Fruit fly (Drosophila melanogaster) whole organism, embryonic: ENCODE measurements around the gene CG43120.

Source experiments
- Asciz ChIP-seq: fragments of 200-800 bp; sonication (Bioruptor generic); optimal IDR thresholded peaks from 2 replicates; lab custom pipeline; 2017; ENCODE audit warnings: missing biosample characterization, mild to moderate bottlenecking, missing genetic modification characterization, missing genetic modification reagents
- CG1024 ChIP-seq: fragments of 200-800 bp; sonication (Bioruptor generic); IDR thresholded peaks from 2 replicates; pipeline ENCODE4 v1.3.6; 2022; ENCODE audit warnings: missing biosample characterization, missing genetic modification characterization
- CG11723 ChIP-seq: fragments of 200-800 bp; sonication (Bioruptor generic); optimal IDR thresholded peaks from 2 replicates; lab custom pipeline; 2017; ENCODE audit warnings: missing biosample characterization, mild to moderate bottlenecking, missing genetic modification characterization
- CG14014 ChIP-seq: fragments of 200-800 bp; sonication (Bioruptor generic); IDR thresholded peaks from 2 replicates; pipeline ENCODE4 v1.3.6; 2022; ENCODE audit warnings: missing biosample characterization, missing genetic modification characterization
- CG17361 ChIP-seq: fragments of 200-800 bp; sonication (Bioruptor generic); IDR thresholded peaks from 3 replicates; pipeline ENCODE4 v1.3.6; 2022; ENCODE audit warnings: missing biosample characterization, missing genetic modification characterization
- CG2129 ChIP-seq: fragments of 200-800 bp; sonication (Bioruptor generic); IDR thresholded peaks from 2 replicates; pipeline ENCODE4 v1.3.6; 2022; ENCODE audit warnings: missing biosample characterization, missing genetic modification characterization; ENCODE audit not compliant: partially characterized antibody
- CG3065 ChIP-seq: fragments of 200-800 bp; sonication (Bioruptor generic); optimal IDR thresholded peaks from 2 replicates; lab custom pipeline; 2016; ENCODE audit warnings: missing biosample characterization, missing genetic modification characterization
- CG31388 ChIP-seq: fragments of 200-800 bp; sonication (Bioruptor generic); optimal IDR thresholded peaks from 2 replicates; lab custom pipeline; 2016; ENCODE audit warnings: missing biosample characterization, missing genetic modification characterization
- CG3726 ChIP-seq: fragments of 200-800 bp; sonication (Bioruptor generic); IDR thresholded peaks from 3 replicates; pipeline ENCODE4, ENCODE4 v1.3.6; 2022; ENCODE audit warnings: missing biosample characterization, missing genetic modification characterization
- CG4282 ChIP-seq: fragments of 200-800 bp; sonication (Bioruptor generic); optimal IDR thresholded peaks from 2 replicates; lab custom pipeline; 2016; ENCODE audit warnings: missing biosample characterization, missing genetic modification characterization
- CG4404 ChIP-seq: fragments of 200-800 bp; sonication (Bioruptor generic); IDR thresholded peaks from 2 replicates; pipeline ENCODE4 v1.3.6; 2022; ENCODE audit warnings: missing biosample characterization, missing genetic modification characterization
- CG4617 ChIP-seq: fragments of 200-800 bp; sonication (Bioruptor generic); optimal IDR thresholded peaks from 3 replicates; lab custom pipeline; 2016; ENCODE audit warnings: missing biosample characterization, missing genetic modification characterization, borderline replicate concordance
- CG4820 ChIP-seq: fragments of 200-800 bp; sonication (Bioruptor generic); optimal IDR thresholded peaks from 3 replicates; lab custom pipeline; 2016; ENCODE audit warnings: missing biosample characterization, missing genetic modification characterization
- CG6791 ChIP-seq: fragments of 200-800 bp; sonication (Bioruptor generic); IDR thresholded peaks from 3 replicates; pipeline ENCODE4 v1.3.6; 2022; ENCODE audit warnings: missing biosample characterization, missing genetic modification characterization; ENCODE audit not compliant: partially characterized antibody
- CG6854 ChIP-seq: fragments of 200-800 bp; sonication (Bioruptor generic); optimal IDR thresholded peaks from 3 replicates; lab custom pipeline; 2017; ENCODE audit warnings: missing biosample characterization, mild to moderate bottlenecking, missing genetic modification characterization
- CG7357 ChIP-seq: fragments of 200-800 bp; sonication (Bioruptor generic); IDR thresholded peaks from 3 replicates; pipeline ENCODE4 v1.3.6; 2022; ENCODE audit warnings: missing biosample characterization, missing genetic modification characterization
- CG8359 ChIP-seq: fragments of 200-800 bp; sonication (Bioruptor generic); optimal IDR thresholded peaks from 2 replicates; lab custom pipeline; 2017; ENCODE audit warnings: missing biosample characterization, mild to moderate bottlenecking, missing genetic modification characterization, borderline replicate concordance
- CrebB ChIP-seq: fragments of 200-800 bp; sonication (Bioruptor generic); optimal IDR thresholded peaks from 3 replicates; lab custom pipeline; 2018; ENCODE audit warnings: missing biosample characterization, mild to moderate bottlenecking, missing genetic modification characterization
- E2f2 ChIP-seq: fragments of 200-800 bp; sonication (Bioruptor generic); IDR thresholded peaks from 2 replicates; pipeline ENCODE4 v1.3.6; 2022; ENCODE audit warnings: missing biosample characterization, missing genetic modification characterization
- Gug ChIP-seq: fragments of 200-800 bp; sonication (Bioruptor generic); IDR thresholded peaks from 4 replicates; pipeline ENCODE4 v1.3.6; 2022; ENCODE audit warnings: missing biosample characterization, missing genetic modification characterization
- HLH3B ChIP-seq: fragments of 200-800 bp; sonication (Bioruptor generic); IDR thresholded peaks from 2 replicates; pipeline ENCODE4 v1.3.6; 2022; ENCODE audit warnings: missing biosample characterization, missing genetic modification characterization
- Hmr ChIP-seq: fragments of 200-800 bp; sonication (Bioruptor generic); optimal IDR thresholded peaks from 3 replicates; lab custom pipeline; 2017; ENCODE audit warnings: mild to moderate bottlenecking, missing biosample characterization, missing genetic modification reagents, missing genetic modification characterization
- Hr3 ChIP-seq: fragments of 200-800 bp; sonication (Bioruptor generic); optimal IDR thresholded peaks from 3 replicates; lab custom pipeline; 2016; ENCODE audit warnings: missing biosample characterization, missing genetic modification characterization
- Lim3 ChIP-seq: fragments of 200-800 bp; sonication (Bioruptor generic); IDR thresholded peaks from 2 replicates; pipeline ENCODE4 v1.3.6; 2022; ENCODE audit warnings: missing biosample characterization, missing genetic modification characterization
- Nf-YB ChIP-seq: fragments of 200-800 bp; sonication (Bioruptor generic); optimal IDR thresholded peaks from 3 replicates; lab custom pipeline; 2019; ENCODE audit warnings: missing biosample characterization, mild to moderate bottlenecking, missing genetic modification characterization, moderate library complexity
- Side ChIP-seq: fragments of 200-800 bp; sonication (Bioruptor generic); optimal IDR thresholded peaks from 2 replicates; lab custom pipeline; 2016; ENCODE audit warnings: missing biosample characterization, missing genetic modification characterization
- Six4 ChIP-seq: fragments of 200-800 bp; sonication (Bioruptor generic); optimal IDR thresholded peaks from 2 replicates; lab custom pipeline; 2016; ENCODE audit warnings: missing biosample characterization, missing genetic modification characterization
- Spps ChIP-seq: fragments of 200-800 bp; sonication (Bioruptor generic); optimal IDR thresholded peaks from 2 replicates; lab custom pipeline; 2018; ENCODE audit warnings: missing biosample characterization, mild to moderate bottlenecking, missing genetic modification characterization
- Stat92E ChIP-seq, 3 experiments: fragments of >200 bp in 2 of 3; fragments of 200-800 bp in 1 of 3; sonication (Bioruptor generic) in 1 of 3; optimal IDR thresholded peaks; 2 replicates each; lab custom pipeline; 2017 to 2019; ENCODE audit warnings: missing biosample characterization in 3 of 3, missing genetic modification characterization in 3 of 3, mild to moderate bottlenecking in 1 of 3, moderate library complexity in 1 of 3
- YL-1 ChIP-seq: fragments of 200-800 bp; sonication (Bioruptor generic); optimal IDR thresholded peaks from 3 replicates; lab custom pipeline; 2017; ENCODE audit warnings: missing biosample characterization, mild to moderate bottlenecking, missing genetic modification characterization
- cato ChIP-seq: fragments of 200-800 bp; sonication (Bioruptor generic); optimal IDR thresholded peaks from 2 replicates; lab custom pipeline; 2016; ENCODE audit warnings: missing biosample characterization, missing genetic modification characterization, borderline replicate concordance
- crc ChIP-seq: fragments of 200-800 bp; sonication (Bioruptor generic); optimal IDR thresholded peaks from 2 replicates; lab custom pipeline; 2016; ENCODE audit warnings: missing biosample characterization, missing genetic modification characterization
- dati ChIP-seq: fragments of 200-800 bp; sonication (Bioruptor generic); IDR thresholded peaks from 2 replicates; pipeline ENCODE4 v1.3.6; 2022; ENCODE audit warnings: missing biosample characterization, missing genetic modification characterization
- dmrt11E ChIP-seq: fragments of 200-800 bp; sonication (Bioruptor generic); optimal IDR thresholded peaks from 3 replicates; lab custom pipeline; 2018; ENCODE audit warnings: missing biosample characterization, mild to moderate bottlenecking, missing genetic modification characterization, moderate library complexity
- dpn ChIP-seq, 2 experiments: fragments of 200-800 bp; sonication (Bioruptor generic); optimal IDR thresholded peaks; 3 replicates each; lab custom pipeline; 2016; ENCODE audit warnings: missing biosample characterization in 2 of 2, missing genetic modification characterization in 2 of 2
- emc ChIP-seq: fragments of 200-800 bp; sonication (Bioruptor generic); optimal IDR thresholded peaks from 2 replicates; lab custom pipeline; 2016; ENCODE audit warnings: missing biosample characterization, missing genetic modification characterization
- fru ChIP-seq: fragments of >200 bp; optimal IDR thresholded peaks from 2 replicates; lab custom pipeline; 2017
- kay ChIP-seq: fragments of 200-800 bp; sonication (Bioruptor generic); optimal IDR thresholded peaks from 2 replicates; lab custom pipeline; 2016; ENCODE audit warnings: missing biosample characterization, missing genetic modification characterization
- nerfin-1 ChIP-seq: fragments of 200-800 bp; sonication (Bioruptor generic); optimal IDR thresholded peaks from 3 replicates; lab custom pipeline; 2019; ENCODE audit warnings: missing biosample characterization, mild to moderate bottlenecking, missing genetic modification characterization, moderate library complexity
- nom ChIP-seq: fragments of 200-800 bp; sonication (Bioruptor generic); optimal IDR thresholded peaks from 2 replicates; lab custom pipeline; 2017; ENCODE audit warnings: missing biosample characterization, missing genetic modification characterization, mild to moderate bottlenecking, moderate library complexity, missing genetic modification reagents
- peb ChIP-seq: fragments of 200-800 bp; sonication (Bioruptor generic); IDR thresholded peaks from 2 replicates; pipeline ENCODE4 v1.3.6; 2022; ENCODE audit warnings: missing biosample characterization, missing genetic modification characterization
- ranshi ChIP-seq: fragments of 200-800 bp; sonication (Bioruptor generic); IDR thresholded peaks from 2 replicates; pipeline ENCODE4 v1.3.6; 2022; ENCODE audit warnings: missing biosample characterization, missing genetic modification characterization
- repo ChIP-seq: fragments of 200-800 bp; sonication (Bioruptor generic); optimal IDR thresholded peaks from 2 replicates; lab custom pipeline; 2016; ENCODE audit warnings: missing biosample characterization, missing genetic modification characterization
- schlank ChIP-seq: fragments of 200-800 bp; sonication (Bioruptor generic); optimal IDR thresholded peaks from 2 replicates; lab custom pipeline; 2018; ENCODE audit warnings: missing biosample characterization, mild to moderate bottlenecking, missing genetic modification characterization
- seq ChIP-seq: fragments of 200-800 bp; sonication (Bioruptor generic); IDR thresholded peaks from 2 replicates; pipeline ENCODE4 v1.3.6; 2022; ENCODE audit warnings: missing biosample characterization, missing genetic modification characterization
- stc ChIP-seq: fragments of 200-800 bp; sonication (Bioruptor generic); IDR thresholded peaks from 2 replicates; pipeline ENCODE4 v1.3.6; 2022; ENCODE audit warnings: missing biosample characterization, missing genetic modification characterization
- tll ChIP-seq, 2 experiments: fragments of 200-800 bp in 1 of 2; fragments of >200 bp in 1 of 2; sonication (Bioruptor generic) in 1 of 2; optimal IDR thresholded peaks; 2 replicates each; lab custom pipeline; 2017 to 2019; ENCODE audit warnings: missing biosample characterization in 2 of 2, missing genetic modification characterization in 2 of 2, mild to moderate bottlenecking in 1 of 2, moderate library complexity in 1 of 2
- z ChIP-seq: fragments of 200-800 bp; sonication (Bioruptor generic); IDR thresholded peaks from 3 replicates; pipeline ENCODE4 v1.3.6; 2022; ENCODE audit warnings: missing biosample characterization, missing genetic modification characterization
- zen ChIP-seq: fragments of 200-800 bp; sonication (Bioruptor generic); optimal IDR thresholded peaks from 3 replicates; lab custom pipeline; 2018; ENCODE audit warnings: missing biosample characterization, mild to moderate bottlenecking, missing genetic modification characterization, moderate library complexity
- zfh2 ChIP-seq: fragments of 200-800 bp; sonication (Bioruptor generic); optimal IDR thresholded peaks from 2 replicates; lab custom pipeline; 2016; ENCODE audit warnings: missing biosample characterization, missing genetic modification characterization

The CG43120 gene

DNA sequence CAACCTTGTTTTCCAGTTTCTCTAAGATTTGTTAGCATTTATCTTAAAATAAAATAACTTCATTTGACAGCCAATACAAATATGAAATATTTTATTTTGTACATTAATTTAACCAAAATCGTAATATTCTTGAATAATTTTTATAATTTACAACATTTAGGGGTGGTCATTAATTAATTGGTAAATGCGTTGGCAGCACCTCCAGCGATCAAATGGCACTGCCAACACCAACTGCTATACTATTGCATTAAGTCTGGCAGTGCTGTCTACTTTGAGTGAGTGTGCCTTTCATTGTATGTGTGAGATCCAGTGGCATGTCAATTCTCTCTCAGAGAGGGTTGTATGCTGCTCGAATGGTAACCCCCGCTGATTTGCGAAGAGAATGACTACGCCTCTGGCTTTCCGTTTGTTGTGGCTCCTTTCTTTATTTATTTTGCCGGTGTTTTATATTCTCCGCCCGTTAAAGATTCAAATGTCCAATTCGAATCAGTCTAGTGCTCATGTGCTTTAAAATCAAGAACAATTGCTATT lies 28.5 kb downstream of the CG43120 start, which contains the start of gene CG3919 (continued):
- TF ChIP-seq CG1024 (GFP tag; lab: Robert Waterston, UW) = no peak
- peak; percentile 47 to 56 for TF ChIP-seq dpn (GFP tag; optimal IDR thresholded peaks at IDR 0.05; lab: Kevin White, UChicago)
- TF ChIP-seq YL-1 (GFP tag; lab: Kevin White, UChicago) = no peak
- TF ChIP-seq CG2129 (GFP tag; lab: Robert Waterston, UW) = no peak
- peak; percentile 46; the same call in 1 of the 2 replicates for TF ChIP-seq seq (GFP tag; lab: Robert Waterston, UW)
- TF ChIP-seq fru = no peak
- TF ChIP-seq cato (GFP tag; lab: Kevin White, UChicago) = peak; percentile 23
- TF ChIP-seq CG4617 (GFP tag; lab: Kevin White, UChicago) = no peak
- TF ChIP-seq nerfin-1 = no peak
- peak; percentile 50; the same call in 1 of the 2 replicates for TF ChIP-seq CG14014 (GFP tag; lab: Robert Waterston, UW)
- no peak for TF ChIP-seq CG6854 (GFP tag; lab: Kevin White, UChicago)
- no peak for TF ChIP-seq CrebB
- peak; percentile 42 for TF ChIP-seq Asciz (GFP tag; lab: Kevin White, UChicago)
- peak; percentile 51 for TF ChIP-seq Six4 (GFP tag; lab: Kevin White, UChicago)
- TF ChIP-seq CG8359 (GFP tag; lab: Kevin White, UChicago) = no peak
- TF ChIP-seq Stat92E (GFP tag; optimal IDR thresholded peaks at IDR 0.05; lab: Kevin White, UChicago) = no peak
- peak; percentile 87 for TF ChIP-seq Gug
- peak; percentile 74 for TF ChIP-seq dmrt11E
- TF ChIP-seq CG11723 = no peak
- no peak for TF ChIP-seq CG3065 (GFP tag; lab: Kevin White, UChicago)
- TF ChIP-seq CG4820 (GFP tag; lab: Kevin White, UChicago) = peak; percentile 49
- TF ChIP-seq Hr3 (GFP tag; lab: Kevin White, UChicago) = peak; percentile 66
- TF ChIP-seq CG4282 (GFP tag; lab: Kevin White, UChicago) = no peak
- TF ChIP-seq CG4404 = peak; percentile 30; the same call in 1 of the 2 replicates
- peak; percentile 18 for TF ChIP-seq emc (GFP tag; lab: Kevin White, UChicago)
- TF ChIP-seq CG3726 (GFP tag; lab: Robert Waterston, UW) = no peak
- TF ChIP-seq repo (GFP tag; lab: Kevin White, UChicago) = no peak
- TF ChIP-seq crc = no peak
- no peak for TF ChIP-seq Nf-YB (GFP tag; lab: Kevin White, UChicago)
- TF ChIP-seq dati (GFP tag; lab: Robert Waterston, UW) = no peak
- TF ChIP-seq zen (tag; lab: Kevin White, UChicago) = peak; percentile 80
- TF ChIP-seq peb (GFP tag; lab: Robert Waterston, UW) = no peak
- TF ChIP-seq Hmr (GFP tag; lab: Kevin White, UChicago) = peak; percentile 65
- peak; percentile 47; the same call in 1 of the 3 replicates for TF ChIP-seq CG7357 (GFP tag; lab: Robert Waterston, UW)
- no peak; the same call in 1 of the 2 replicates for TF ChIP-seq stc
- TF ChIP-seq Lim3 (GFP tag; lab: Robert Waterston, UW) = no peak
- peak; percentile 81 for TF ChIP-seq CG17361 (GFP tag; lab: Robert Waterston, UW)
- peak; percentile 27; the same call in 1 of the 2 replicates for TF ChIP-seq ranshi
- peak; percentile 67 for TF ChIP-seq nom (GFP tag; lab: Kevin White, UChicago)
- TF ChIP-seq schlank = peak; percentile 21
- no peak for TF ChIP-seq tll (GFP tag; optimal IDR thresholded peaks at IDR 0.05; lab: Kevin White, UChicago)
- peak; percentile 16; the same call in 2 of the 3 replicates for TF ChIP-seq CG6791 (GFP tag; lab: Robert Waterston, UW)
- TF ChIP-seq zfh2 (GFP tag; lab: Kevin White, UChicago) = peak; percentile 39
- peak; percentile 60 for TF ChIP-seq Side (GFP tag; lab: Kevin White, UChicago)
- TF ChIP-seq Spps (tag; lab: Kevin White, UChicago) = no peak
- no peak for TF ChIP-seq kay (GFP tag; lab: Kevin White, UChicago)
- TF ChIP-seq E2f2 = no peak
- TF ChIP-seq CG31388 (GFP tag; lab: Kevin White, UChicago) = no peak
- peak; percentile 91 for TF ChIP-seq z (GFP tag; lab: Robert Waterston, UW)
- peak; percentile 51 for TF ChIP-seq HLH3B (GFP tag; lab: Robert Waterston, UW)
